Fruit fly (Drosophila melanogaster) whole organism, wandering third instar larva: ENCODE results near the gene CG42680.

ENCODE experiments used
- CG32264 ChIP-seq: fragments of 200-800 bp; sonication (Bioruptor generic); optimal IDR thresholded peaks from 2 replicates; lab custom pipeline; 2016; ENCODE audit warnings: missing biosample characterization, missing genetic modification characterization
- CG9705 ChIP-seq: fragments of 200-800 bp; sonication (Bioruptor generic); optimal IDR thresholded peaks from 2 replicates; lab custom pipeline; 2018; ENCODE audit warnings: missing biosample characterization, mild to moderate bottlenecking, missing genetic modification characterization
- CrebA ChIP-seq: fragments of 200-800 bp; sonication (Bioruptor generic); optimal IDR thresholded peaks from 2 replicates; lab custom pipeline; 2016; ENCODE audit warnings: missing biosample characterization, mild to moderate bottlenecking, missing genetic modification characterization, borderline replicate concordance
- Dfd ChIP-seq: fragments of >200 bp; optimal IDR thresholded peaks from 2 replicates; lab custom pipeline; 2017; ENCODE audit warnings: missing biosample characterization, missing genetic modification characterization
- Dif ChIP-seq: fragments of 200-275, 200-300 bp; sonication (Bioruptor generic); optimal IDR thresholded peaks from 2 replicates; lab custom pipeline; 2018; ENCODE audit warnings: missing biosample characterization, missing genetic modification characterization; ENCODE audit not compliant: partially characterized antibody
- GATAd ChIP-seq: sonication (Bioruptor generic); optimal IDR thresholded peaks from 2 replicates; lab custom pipeline; 2016; ENCODE audit warnings: missing biosample characterization, missing genetic modification characterization
- HLH106 ChIP-seq: fragments of 200-800 bp; optimal IDR thresholded peaks from 3 replicates; lab custom pipeline; 2019; ENCODE audit warnings: missing biosample characterization, mild to moderate bottlenecking, missing genetic modification characterization, moderate library complexity
- Hnf4 ChIP-seq: fragments of 200-800 bp; sonication (Bioruptor generic); optimal IDR thresholded peaks from 2 replicates; lab custom pipeline; 2016; ENCODE audit warnings: missing biosample characterization, mild to moderate bottlenecking, missing genetic modification characterization
- Hr78 ChIP-seq: fragments of >200 bp; optimal IDR thresholded peaks from 2 replicates; lab custom pipeline; 2017; ENCODE audit warnings: missing biosample characterization, missing genetic modification characterization
- Hr83 ChIP-seq: fragments of 200-300 bp; sonication (Bioruptor generic); optimal IDR thresholded peaks from 2 replicates; lab custom pipeline; 2016; ENCODE audit warnings: missing biosample characterization, mild to moderate bottlenecking, missing genetic modification characterization, moderate library complexity; ENCODE audit not compliant: poor library complexity, severe bottlenecking
- Jra ChIP-seq: sonication (Bioruptor generic); optimal IDR thresholded peaks from 2 replicates; lab custom pipeline; 2016; ENCODE audit warnings: missing biosample characterization, missing genetic modification characterization
- Mio ChIP-seq: sonication (Bioruptor generic); optimal IDR thresholded peaks from 2 replicates; lab custom pipeline; 2016; ENCODE audit warnings: missing biosample characterization, missing genetic modification characterization
- Myc ChIP-seq: fragments of >200 bp; optimal IDR thresholded peaks from 2 replicates; lab custom pipeline; 2017
- N ChIP-seq: fragments of >200 bp; optimal IDR thresholded peaks from 2 replicates; lab custom pipeline; 2018; ENCODE audit warnings: missing biosample characterization, missing external identifiers, missing genetic modification characterization
- OdsH ChIP-seq: fragments of 200-800 bp; sonication (Bioruptor generic); optimal IDR thresholded peaks from 2 replicates; lab custom pipeline; 2016; ENCODE audit warnings: missing biosample characterization, mild to moderate bottlenecking, missing genetic modification characterization
- Rel ChIP-seq, 2 experiments: fragments of 200-800 bp; sonication (Bioruptor generic) in 1 of 2; optimal IDR thresholded peaks; 2 replicates in 1 of 2; 3 replicates in 1 of 2; lab custom pipeline; 2016 to 2019; ENCODE audit warnings: mild to moderate bottlenecking in 2 of 2, missing biosample characterization in 2 of 2, missing genetic modification characterization in 2 of 2, moderate library complexity in 1 of 2
- Sp1 ChIP-seq: fragments of 200-800 bp; sonication (Bioruptor generic); optimal IDR thresholded peaks from 3 replicates; lab custom pipeline; 2019; ENCODE audit warnings: missing biosample characterization, mild to moderate bottlenecking, missing genetic modification characterization, moderate library complexity
- Vsx2 ChIP-seq: fragments of 200-300, 225-300 bp; sonication (Bioruptor generic); optimal IDR thresholded peaks from 2 replicates; lab custom pipeline; 2018; ENCODE audit warnings: missing biosample characterization, missing genetic modification characterization; ENCODE audit not compliant: partially characterized antibody
- brk ChIP-seq: fragments of 200-800 bp; sonication (Bioruptor generic); optimal IDR thresholded peaks from 2 replicates; lab custom pipeline; 2016; ENCODE audit warnings: missing biosample characterization, mild to moderate bottlenecking, missing genetic modification characterization
- dl ChIP-seq, 2 experiments: fragments of 175-275, 200-275 bp in 1 of 2; fragments of 200-275 bp in 1 of 2; sonication (Bioruptor generic); optimal IDR thresholded peaks; lab custom pipeline; 2018; ENCODE audit warnings: mild to moderate bottlenecking in 2 of 2, missing biosample characterization in 2 of 2, missing genetic modification characterization in 2 of 2, moderate library complexity in 2 of 2; ENCODE audit not compliant: partially characterized antibody in 2 of 2, insufficient read depth in 1 of 2
- dmrt93B ChIP-seq: fragments of 200-800 bp; sonication (Bioruptor generic); optimal IDR thresholded peaks from 2 replicates; lab custom pipeline; 2018; ENCODE audit warnings: missing biosample characterization, mild to moderate bottlenecking, missing genetic modification characterization
- dsf ChIP-seq: sonication (Bioruptor generic); optimal IDR thresholded peaks from 2 replicates; lab custom pipeline; 2016; ENCODE audit warnings: missing biosample characterization, missing genetic modification characterization, borderline replicate concordance
- ey ChIP-seq: fragments of 200-800 bp; sonication (Bioruptor generic); optimal IDR thresholded peaks from 2 replicates; lab custom pipeline; 2016; ENCODE audit warnings: missing biosample characterization, missing genetic modification characterization
- foxo ChIP-seq, 2 experiments: fragments of 200-800 bp; sonication (Bioruptor generic); optimal IDR thresholded peaks; 2 replicates in 1 of 2; 3 replicates in 1 of 2; lab custom pipeline; 2016 to 2017; ENCODE audit warnings: missing biosample characterization in 2 of 2, missing genetic modification characterization in 2 of 2
- fru ChIP-seq: fragments of 200-800 bp; sonication (Bioruptor generic); optimal IDR thresholded peaks from 3 replicates; lab custom pipeline; 2016; ENCODE audit warnings: missing biosample characterization, mild to moderate bottlenecking, missing genetic modification characterization
- h ChIP-seq: fragments of 200-800 bp; sonication (Bioruptor generic); optimal IDR thresholded peaks from 3 replicates; lab custom pipeline; 2016; ENCODE audit warnings: missing biosample characterization, mild to moderate bottlenecking, missing genetic modification characterization
- jim ChIP-seq: fragments of 175-275, 200-325 bp; sonication (Bioruptor generic); optimal IDR thresholded peaks from 2 replicates; lab custom pipeline; 2016; ENCODE audit warnings: missing biosample characterization, mild to moderate bottlenecking, missing genetic modification characterization
- lola ChIP-seq: fragments of >200 bp; optimal IDR thresholded peaks from 2 replicates; lab custom pipeline; 2017; ENCODE audit warnings: missing biosample characterization, missing genetic modification characterization
- pan ChIP-seq: fragments of >200 bp; optimal IDR thresholded peaks from 2 replicates; lab custom pipeline; 2017
- psq ChIP-seq: fragments of 200-800 bp; sonication (Bioruptor generic); optimal IDR thresholded peaks from 3 replicates; lab custom pipeline; 2017; ENCODE audit warnings: missing biosample characterization, mild to moderate bottlenecking, missing genetic modification characterization, moderate library complexity
- rgr ChIP-seq: fragments of 200-800 bp; sonication (Bioruptor generic); optimal IDR thresholded peaks from 3 replicates; lab custom pipeline; 2016; ENCODE audit warnings: missing biosample characterization, mild to moderate bottlenecking, missing genetic modification characterization
- sage ChIP-seq: fragments of 200-800 bp; sonication (Bioruptor generic); optimal IDR thresholded peaks from 2 replicates; lab custom pipeline; 2016; ENCODE audit warnings: missing biosample characterization, mild to moderate bottlenecking, missing genetic modification characterization
- sv ChIP-seq: fragments of 200-800 bp; sonication (Bioruptor generic); optimal IDR thresholded peaks from 3 replicates; lab custom pipeline; 2016; ENCODE audit warnings: missing biosample characterization, missing genetic modification characterization
- tai ChIP-seq: sonication (Bioruptor generic); optimal IDR thresholded peaks from 2 replicates; lab custom pipeline; 2016; ENCODE audit warnings: missing biosample characterization, missing genetic modification characterization
- woc ChIP-seq: sonication (Bioruptor generic); optimal IDR thresholded peaks from 2 replicates; lab custom pipeline; 2016; ENCODE audit warnings: missing biosample characterization, mild to moderate bottlenecking, missing genetic modification characterization

The CG42680 gene

DNA sequence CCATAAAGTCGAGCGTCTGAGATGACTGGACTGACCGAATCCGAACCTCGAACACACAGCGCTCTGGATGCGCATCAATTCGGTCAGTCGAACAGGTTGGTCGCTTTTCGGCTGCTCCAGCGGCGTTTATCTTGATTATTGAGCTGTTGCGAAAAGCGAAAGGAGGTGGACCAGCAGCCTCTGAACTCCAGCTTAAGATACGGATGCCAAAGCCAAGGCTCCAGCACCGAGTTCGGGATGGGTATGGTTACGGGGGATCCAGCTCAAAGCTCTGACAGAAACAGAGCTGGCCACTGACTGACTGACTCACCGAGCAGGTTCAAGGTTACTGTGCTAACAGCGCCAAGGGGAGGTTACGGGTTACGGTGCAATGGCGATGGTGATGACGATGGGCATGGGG lies 18.1 kb upstream of the CG42680 start:
- TF ChIP-seq CG32264 (GFP tag; lab: Kevin White, UChicago) (no peak), Hr78 (GFP tag; lab: Kevin White, UChicago) (no peak), dl (GFP tag; optimal IDR thresholded peaks at IDR 0.05; lab: Kevin White, UChicago; ENCODE audit: insufficient read depth in 1 of 2, partially characterized antibody in 2 of 2) (no peak), woc (GFP tag; lab: Kevin White, UChicago) (no peak), Myc (lab: Kevin White, UChicago) (no peak), Dif (GFP tag; lab: Kevin White, UChicago) (no peak), Mio (GFP tag; lab: Kevin White, UChicago) (no peak), rgr (GFP tag; lab: Kevin White, UChicago) (no peak), fru (no peak), OdsH (GFP tag; lab: Kevin White, UChicago) (no peak), Vsx2 (GFP tag; lab: Kevin White, UChicago) (no peak), HLH106 (no peak), Hr83 (GFP tag; lab: Kevin White, UChicago) (no peak), CrebA (no peak), sage (GFP tag; lab: Kevin White, UChicago) (no peak), brk (GFP tag; lab: Kevin White, UChicago) (no peak), psq (GFP tag; lab: Kevin White, UChicago) (no peak), GATAd (no peak), Hnf4 (GFP tag; lab: Kevin White, UChicago) (no peak)
- TF ChIP-seq, all 38 proteins: peak for 0

DNA sequence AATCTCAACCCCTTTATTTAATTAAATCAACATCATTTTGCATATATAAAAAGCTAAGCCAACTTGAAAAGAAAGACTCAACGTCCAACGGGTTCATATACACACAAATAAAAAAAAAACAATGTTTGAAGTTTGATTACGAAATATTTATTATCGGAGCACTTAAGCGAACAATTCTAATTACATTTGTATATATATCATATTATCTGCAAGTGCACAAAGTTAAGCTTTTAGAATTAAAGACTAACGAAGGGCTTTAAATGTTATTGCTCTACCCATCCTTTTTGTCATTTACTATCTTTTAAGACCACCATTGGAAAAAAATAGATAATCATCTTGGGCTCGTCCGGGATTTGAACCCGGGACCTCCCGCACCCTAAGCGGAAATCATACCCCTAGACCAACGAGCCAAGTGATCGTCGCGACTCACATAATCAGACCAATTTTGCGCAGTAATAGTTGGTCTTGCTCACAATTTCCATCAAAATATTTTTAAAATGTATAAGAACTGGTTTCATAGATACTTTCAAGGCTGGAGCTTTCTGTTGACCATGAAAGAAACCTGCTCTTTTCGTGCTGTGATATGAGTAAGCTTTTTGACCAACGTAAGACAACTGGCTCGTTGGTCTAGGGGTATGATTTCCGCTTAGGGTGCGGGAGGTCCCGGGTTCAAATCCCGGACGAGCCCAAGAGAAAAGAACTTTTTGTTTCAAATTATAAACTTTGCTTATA lies 11.2 kb upstream of the CG42680 start:
- peak; percentile 38 for TF ChIP-seq CrebA
- TF ChIP-seq OdsH (GFP tag; lab: Kevin White, UChicago): no peak
- TF ChIP-seq CG9705 (GFP tag; lab: Kevin White, UChicago): no peak
- peak; percentile 73 for TF ChIP-seq rgr (GFP tag; lab: Kevin White, UChicago)
- TF ChIP-seq tai: no peak
- no peak for TF ChIP-seq lola (GFP tag; lab: Kevin White, UChicago)
- no peak for TF ChIP-seq sage (GFP tag; lab: Kevin White, UChicago)
- no peak for TF ChIP-seq Hnf4 (GFP tag; lab: Kevin White, UChicago)
- peak; percentile 46 for TF ChIP-seq Dif (GFP tag; lab: Kevin White, UChicago)
- peak; percentile 81 for TF ChIP-seq fru

DNA sequence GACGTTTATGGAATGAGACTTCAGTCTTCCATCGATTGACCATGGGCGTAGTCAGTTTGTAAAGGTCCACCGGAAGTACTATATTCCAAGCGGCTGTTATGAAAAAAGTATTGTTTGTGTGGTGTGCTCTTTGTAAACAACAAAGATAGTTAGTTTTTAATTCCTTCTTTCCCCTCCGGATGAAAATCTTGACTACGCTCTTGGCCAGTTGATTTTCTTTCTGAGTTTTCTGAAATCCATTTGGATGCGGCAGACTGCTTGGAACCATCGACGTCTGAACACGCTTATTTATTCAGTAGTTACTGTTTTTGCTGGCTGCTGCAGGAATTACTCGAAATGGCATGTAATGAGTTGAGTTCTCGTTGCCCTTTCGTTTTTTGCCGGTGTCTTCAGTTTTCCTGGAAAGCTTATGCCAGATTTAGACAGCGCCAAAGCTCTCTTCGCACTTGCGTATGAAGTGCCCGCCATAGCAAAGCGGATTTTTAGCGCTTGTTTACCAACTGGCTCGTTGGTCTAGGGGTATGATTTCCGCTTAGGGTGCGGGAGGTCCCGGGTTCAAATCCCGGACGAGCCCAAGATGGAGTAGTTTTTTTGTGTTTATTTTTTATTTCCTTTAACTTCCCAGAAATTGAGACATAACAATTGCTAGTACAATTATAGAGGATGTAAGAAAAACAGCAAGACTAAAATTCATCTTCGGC lies 10.5 kb upstream of the CG42680 start:
- TF ChIP-seq Dfd (GFP tag; lab: Kevin White, UChicago): no peak
- TF ChIP-seq foxo (GFP tag; optimal IDR thresholded peaks at IDR 0.05; lab: Kevin White, UChicago): peak in 1 of 2 experiments; percentile 51
- no peak for TF ChIP-seq dsf
- peak; percentile 0 for TF ChIP-seq dmrt93B (GFP tag; lab: Kevin White, UChicago)
- TF ChIP-seq tai: peak; percentile 15
- no peak for TF ChIP-seq GATAd
- no peak for TF ChIP-seq Hr78 (GFP tag; lab: Kevin White, UChicago)
- TF ChIP-seq Hr83 (GFP tag; lab: Kevin White, UChicago): no peak
- no peak for TF ChIP-seq Jra (GFP tag; lab: Kevin White, UChicago)
- TF ChIP-seq ey (GFP tag; lab: Kevin White, UChicago): peak; percentile 45
- no peak for TF ChIP-seq CG9705 (GFP tag; lab: Kevin White, UChicago)
- TF ChIP-seq h (GFP tag; lab: Kevin White, UChicago): peak; percentile 57
- TF ChIP-seq jim (GFP tag; lab: Kevin White, UChicago): no peak
- TF ChIP-seq dl (GFP tag; optimal IDR thresholded peaks at IDR 0.05; lab: Kevin White, UChicago; ENCODE audit: insufficient read depth in 1 of 2, partially characterized antibody in 2 of 2): no peak
- peak; percentile 5 for TF ChIP-seq Dif (GFP tag; lab: Kevin White, UChicago)
- no peak for TF ChIP-seq N (GFP tag; lab: Kevin White, UChicago)
- TF ChIP-seq psq (GFP tag; lab: Kevin White, UChicago): peak; percentile 2
- TF ChIP-seq sage (GFP tag; lab: Kevin White, UChicago): no peak
- no peak for TF ChIP-seq Sp1 (GFP tag; lab: Kevin White, UChicago)
- TF ChIP-seq pan (lab: Kevin White, UChicago): no peak
- TF ChIP-seq lola (GFP tag; lab: Kevin White, UChicago): no peak
- peak; percentile 31 for TF ChIP-seq fru
- TF ChIP-seq CG32264 (GFP tag; lab: Kevin White, UChicago): no peak
- no peak for TF ChIP-seq Rel (GFP tag; optimal IDR thresholded peaks at IDR 0.05; lab: Kevin White, UChicago)
- no peak for TF ChIP-seq Rel (tag; optimal IDR thresholded peaks at IDR 0.05; lab: Kevin White, UChicago)
- TF ChIP-seq CrebA: no peak
- TF ChIP-seq sv (GFP tag; lab: Kevin White, UChicago): no peak
- peak; percentile 2 for TF ChIP-seq Hnf4 (GFP tag; lab: Kevin White, UChicago)
- no peak for TF ChIP-seq Mio (GFP tag; lab: Kevin White, UChicago)
- no peak for TF ChIP-seq woc (GFP tag; lab: Kevin White, UChicago)
- no peak for TF ChIP-seq HLH106
- TF ChIP-seq Vsx2 (GFP tag; lab: Kevin White, UChicago): no peak
- peak; percentile 38 for TF ChIP-seq rgr (GFP tag; lab: Kevin White, UChicago)
- no peak for TF ChIP-seq brk (GFP tag; lab: Kevin White, UChicago)
- TF ChIP-seq, all 38 proteins: peak for 10
